Fruit fly (Drosophila melanogaster): Measurements from ENCODE around the gene Surf6.

Surf6 gene

DNA sequence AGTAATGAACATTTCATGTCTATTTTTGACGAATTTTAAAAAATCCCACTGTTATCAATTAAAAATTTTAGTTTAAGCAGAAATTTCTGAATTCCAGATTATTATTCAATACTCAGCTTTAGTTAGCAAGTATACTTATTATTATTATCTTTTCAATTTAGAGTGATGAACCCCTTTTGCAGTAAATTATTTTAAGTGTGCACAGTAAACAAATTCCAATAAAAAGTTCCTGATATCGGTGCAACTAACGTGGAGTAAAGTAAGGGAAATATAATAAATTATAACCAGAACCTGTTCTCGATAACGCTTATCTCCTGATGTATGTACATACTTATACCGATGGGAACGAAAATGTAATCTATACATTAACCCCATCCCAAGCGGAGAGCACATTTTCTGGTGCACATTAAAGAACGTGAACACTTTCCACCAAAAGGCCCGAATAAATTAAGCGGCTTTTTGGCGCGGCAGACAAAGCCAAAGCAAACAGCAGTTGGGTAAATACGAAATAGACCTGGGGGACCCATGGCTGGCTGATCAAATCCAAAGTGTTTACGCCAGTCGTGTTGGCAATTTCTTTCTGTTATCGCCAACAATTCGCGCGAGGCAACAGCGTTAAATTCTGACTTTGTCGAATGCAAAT, 46.5 kb downstream of the Surf6 start (continued):
- TF ChIP-seq org-1 (GFP tag; optimal IDR thresholded peaks at IDR 0.05) (peak; percentile 44), CG12744 (GFP tag; optimal IDR thresholded peaks at IDR 0.05) (peak; percentile 8), grau (tag; optimal IDR thresholded peaks at IDR 0.05) (no peak), Fer1 (GFP tag; optimal IDR thresholded peaks at IDR 0.05) (peak; percentile 61), gro (GFP tag; optimal IDR thresholded peaks at IDR 0.05) (peak; percentile 8), Adf1 (GFP tag; IDR thresholded peaks at IDR 0.05) (peak; percentile 44; the same call in 1 of the 2 replicates), Optix (GFP tag; IDR thresholded peaks at IDR 0.05) (peak; percentile 11; the same call in 1 of the 3 replicates), CG15696 (tag; optimal IDR thresholded peaks at IDR 0.05) (no peak), maf-S (GFP tag; optimal IDR thresholded peaks at IDR 0.05) (peak; percentile 10), HmgZ (tag; optimal IDR thresholded peaks at IDR 0.05) (peak; percentile 31), unc-4 (GFP tag; IDR thresholded peaks at IDR 0.05; ENCODE audit: partially characterized antibody) (no peak), Elba2 (GFP tag; optimal IDR thresholded peaks at IDR 0.05) (no peak), schlank (tag; optimal IDR thresholded peaks at IDR 0.05) (peak; percentile 71), CG7839 (tag; optimal IDR thresholded peaks at IDR 0.05) (no peak), Abd-B (GFP tag; optimal IDR thresholded peaks at IDR 0.05) (no peak), CG9437 (GFP tag; optimal IDR thresholded peaks at IDR 0.05) (no peak), CG42726 (GFP tag; IDR thresholded peaks at IDR 0.05; ENCODE audit: partially characterized antibody) (no peak), CG4854 (GFP tag; optimal IDR thresholded peaks at IDR 0.05) (peak; percentile 33), CG11398 (GFP tag; optimal IDR thresholded peaks at IDR 0.05) (no peak), Myb (GFP tag; optimal IDR thresholded peaks at IDR 0.05) (no peak), eyg (GFP tag; optimal IDR thresholded peaks at IDR 0.05) (peak; percentile 21), CG6813 (GFP tag; optimal IDR thresholded peaks at IDR 0.05) (peak; percentile 65), jumu (GFP tag; optimal IDR thresholded peaks at IDR 0.05) (no peak), gcm2 (GFP tag; optimal IDR thresholded peaks at IDR 0.05) (no peak), sr (GFP tag; IDR thresholded peaks at IDR 0.05) (no peak), CG2199 (GFP tag; IDR thresholded peaks at IDR 0.05) (0 out of 3 replicates have a peak, but pooled peaks have one; percentile 40), CG10147 (GFP tag; optimal IDR thresholded peaks at IDR 0.05) (no peak), CG13287 (GFP tag; IDR thresholded peaks at IDR 0.05; ENCODE audit: partially characterized antibody) (no peak), oc (tag; optimal IDR thresholded peaks at IDR 0.05) (no peak), salm (tag; optimal IDR thresholded peaks at IDR 0.05) (peak; percentile 2), exex (tag; optimal IDR thresholded peaks at IDR 0.05) (peak; percentile 75), CG12219 (GFP tag; optimal IDR thresholded peaks at IDR 0.05) (peak; percentile 22), kah (GFP tag; optimal IDR thresholded peaks at IDR 0.05) (no peak), Dek (tag; optimal IDR thresholded peaks at IDR 0.05) (no peak), Trl (optimal IDR thresholded peaks at IDR 0.05) (no peak), Trl (GFP tag; optimal IDR thresholded peaks at IDR 0.05) (peak; percentile 38), gcm (GFP tag; optimal IDR thresholded peaks at IDR 0.05) (no peak), jigr1 (GFP tag; IDR thresholded peaks at IDR 0.05) (no peak), ken (GFP tag; IDR thresholded peaks at IDR 0.05) (peak; percentile 48; the same call in 1 of the 3 replicates), her (GFP tag; optimal IDR thresholded peaks at IDR 0.05) (peak; percentile 9), sug (tag; optimal IDR thresholded peaks at IDR 0.05) (peak; percentile 37), CG12659 (GFP tag; optimal IDR thresholded peaks at IDR 0.05) (peak; percentile 16), lab (GFP tag; optimal IDR thresholded peaks at IDR 0.05) (peak; percentile 86), CG11695 (GFP tag; IDR thresholded peaks at IDR 0.05) (0 out of 3 replicates have a peak, but pooled peaks have one; percentile 20), slou (GFP tag; optimal IDR thresholded peaks at IDR 0.05) (peak; percentile 4), Antp (GFP tag; optimal IDR thresholded peaks at IDR 0.05) (no peak), scrt (GFP tag; optimal IDR thresholded peaks at IDR 0.05) (peak; percentile 22), CG6689 (GFP tag; IDR thresholded peaks at IDR 0.05) (no peak), Xrp1 (GFP tag; IDR thresholded peaks at IDR 0.05) (peak; percentile 46), CG11723 (GFP tag; optimal IDR thresholded peaks at IDR 0.05) (no peak)
